Worm (Caenorhabditis elegans): ENCODE measurements around the gene ceh-1.

DNA sequence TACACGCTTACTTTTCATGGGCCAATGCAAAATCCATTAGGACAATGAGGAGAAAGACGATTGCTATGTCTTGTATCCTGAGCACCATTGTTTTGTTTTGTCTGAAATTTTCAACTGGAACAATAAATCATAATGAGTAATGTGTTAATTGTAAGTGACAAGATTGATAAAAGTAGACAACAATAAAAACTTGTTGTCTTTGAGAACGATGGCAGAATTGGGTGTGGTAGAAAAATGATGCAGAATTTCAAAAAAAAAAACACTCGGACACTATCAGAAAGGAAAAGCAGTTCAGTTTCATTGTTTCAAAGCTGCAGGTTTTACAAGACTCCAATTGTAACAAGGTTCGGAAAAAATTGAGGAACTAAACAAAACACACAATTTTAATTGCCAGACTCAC lies 28.7 kb upstream of the ceh-1 start, which contains the start of gene K02G10.15:
- TF ChIP-seq tbx-2 (tag; optimal IDR thresholded peaks at IDR 0.05) (no peak), pqm-1 (tag; optimal IDR thresholded peaks at IDR 0.05) (no peak), ama-1 (optimal IDR thresholded peaks at IDR 0.05) (no peak), nhr-12 (tag; optimal IDR thresholded peaks at IDR 0.05) (no peak), mdl-1 (tag; optimal IDR thresholded peaks at IDR 0.05) (no peak), skn-1 (tag; optimal IDR thresholded peaks at IDR 0.05) (no peak), ztf-4 (tag; optimal IDR thresholded peaks at IDR 0.05) (no peak), unc-62 (GFP tag; optimal IDR thresholded peaks at IDR 0.05) (no peak), elt-3 (tag; optimal IDR thresholded peaks at IDR 0.05) (no peak), nhr-28 (tag; optimal IDR thresholded peaks at IDR 0.05) (no peak), ceh-16 (tag; optimal IDR thresholded peaks at IDR 0.05) (no peak), elt-2 (tag; optimal IDR thresholded peaks at IDR 0.05) (no peak), nhr-11 (tag; optimal IDR thresholded peaks at IDR 0.05) (no peak), lin-15B (tag; optimal IDR thresholded peaks at IDR 0.05) (no peak)

All from whole organism, L3 larva.